Worm (Caenorhabditis elegans) whole organism, L2 larva: ENCODE data around the gene C17C3.9.
A peak's percentile ranks its signal among the peaks of the same experiment; 100 is the strongest.

Experiments used
- C34F6.9 ChIP-seq: fragments of 150-350 bp; optimal IDR thresholded peaks from 2 replicates; lab custom pipeline; 2014; ENCODE audit warnings: missing biosample characterization, missing genetic modification characterization
- F13H6.1 ChIP-seq: sonication (generic microtip); optimal IDR thresholded peaks from 2 replicates; lab custom pipeline; 2016; ENCODE audit warnings: missing genetic modification characterization, missing compliant biosample characterization
- R02D3.7 ChIP-seq: fragments of 150-350 bp; optimal IDR thresholded peaks from 2 replicates; lab custom pipeline; 2014; ENCODE audit warnings: missing biosample characterization, missing genetic modification characterization
- Y55F3AM.14 ChIP-seq: fragments of 200-800 bp; sonication (Bioruptor generic); optimal IDR thresholded peaks from 2 replicates; lab custom pipeline; 2018; ENCODE audit warnings: mild to moderate bottlenecking, missing genetic modification characterization, missing compliant biosample characterization
- ZK546.5 ChIP-seq: sonication (generic microtip); optimal IDR thresholded peaks from 2 replicates; lab custom pipeline; 2017; ENCODE audit warnings: missing biosample characterization, missing genetic modification characterization
- alr-1 ChIP-seq: fragments of 150-350 bp; optimal IDR thresholded peaks from 2 replicates; lab custom pipeline; 2014; ENCODE audit warnings: missing biosample characterization, missing genetic modification characterization
- aly-2 ChIP-seq: fragments of 150-350 bp; optimal IDR thresholded peaks from 2 replicates; lab custom pipeline; 2014; ENCODE audit warnings: missing biosample characterization, missing genetic modification characterization
- ama-1 ChIP-seq: fragments of 150-350 bp; optimal IDR thresholded peaks from 2 replicates; lab custom pipeline; 2018; ENCODE audit warnings: inconsistent platforms
- blmp-1 ChIP-seq: sonication (generic microtip); optimal IDR thresholded peaks from 2 replicates; lab custom pipeline; 2017; ENCODE audit warnings: missing genetic modification characterization, mild to moderate bottlenecking, missing compliant biosample characterization, antibody characterized with exemption, moderate library complexity; ENCODE audit not compliant: insufficient read depth
- ceh-16 ChIP-seq: fragments of 150-350 bp; optimal IDR thresholded peaks from 2 replicates; lab custom pipeline; 2014; ENCODE audit warnings: missing biosample characterization, missing genetic modification characterization
- ceh-82 ChIP-seq: fragments of 150-350 bp; optimal IDR thresholded peaks from 2 replicates; lab custom pipeline; 2014; ENCODE audit warnings: missing biosample characterization, missing genetic modification characterization
- crh-2 ChIP-seq: sonication (generic microtip); optimal IDR thresholded peaks from 2 replicates; lab custom pipeline; 2017; ENCODE audit warnings: missing biosample characterization, missing genetic modification characterization
- dmd-4 ChIP-seq: sonication (generic microtip); optimal IDR thresholded peaks from 2 replicates; lab custom pipeline; 2017; ENCODE audit warnings: missing biosample characterization, missing genetic modification characterization
- egl-27 ChIP-seq: sonication (generic microtip); optimal IDR thresholded peaks from 3 replicates; lab custom pipeline; 2017; ENCODE audit warnings: missing biosample characterization, missing genetic modification reagents, missing genetic modification characterization
- elt-1 ChIP-seq: fragments of 150-350 bp; optimal IDR thresholded peaks from 2 replicates; lab custom pipeline; 2014; ENCODE audit warnings: missing biosample characterization, missing genetic modification characterization
- elt-3 ChIP-seq: sonication (generic microtip); optimal IDR thresholded peaks from 2 replicates; lab custom pipeline; 2017; ENCODE audit warnings: missing biosample characterization, missing genetic modification characterization
- fos-1 ChIP-seq: fragments of 150-350 bp; optimal IDR thresholded peaks from 2 replicates; lab custom pipeline; 2014; ENCODE audit warnings: missing biosample characterization, missing genetic modification characterization
- gmeb-1 ChIP-seq: fragments of 150-350 bp; optimal IDR thresholded peaks from 2 replicates; lab custom pipeline; 2014; ENCODE audit warnings: missing biosample characterization, missing genetic modification characterization
- lin-11 ChIP-seq: fragments of 150-350 bp; sonication (generic microtip); optimal IDR thresholded peaks from 2 replicates; lab custom pipeline; 2014; ENCODE audit warnings: missing biosample characterization, missing genetic modification characterization, inconsistent platforms, mixed read lengths
- lin-13 ChIP-seq: fragments of 150-350 bp; optimal IDR thresholded peaks from 2 replicates; lab custom pipeline; 2014; ENCODE audit warnings: missing biosample characterization, missing genetic modification reagents, missing genetic modification characterization
- lin-39 ChIP-seq: fragments of 150-350 bp; optimal IDR thresholded peaks from 2 replicates; lab custom pipeline; 2014; ENCODE audit warnings: missing biosample characterization, missing genetic modification reagents, missing genetic modification characterization
- lsy-2 ChIP-seq, 2 experiments: fragments of 150-350 bp in 1 of 2; sonication (generic microtip) in 1 of 2; optimal IDR thresholded peaks; 2 replicates each; lab custom pipeline; 2014 to 2017; ENCODE audit warnings: missing biosample characterization in 2 of 2, missing genetic modification characterization in 2 of 2
- mab-5 ChIP-seq: fragments of 150-350 bp; optimal IDR thresholded peaks from 2 replicates; lab custom pipeline; 2014; ENCODE audit warnings: missing biosample characterization, missing genetic modification characterization
- mbf-1 ChIP-seq: sonication (generic microtip); optimal IDR thresholded peaks from 2 replicates; lab custom pipeline; 2017; ENCODE audit warnings: missing biosample characterization, missing genetic modification characterization
- mdl-1 ChIP-seq, 2 experiments: fragments of 150-350 bp in 1 of 2; sonication (generic microtip) in 1 of 2; optimal IDR thresholded peaks; 2 replicates each; lab custom pipeline; 2017; ENCODE audit warnings: missing biosample characterization in 2 of 2, missing genetic modification characterization in 2 of 2
- nhr-10 ChIP-seq: sonication (generic microtip); optimal IDR thresholded peaks from 2 replicates; lab custom pipeline; 2017; ENCODE audit warnings: missing biosample characterization, missing genetic modification characterization
- nhr-11 ChIP-seq: fragments of 150-350 bp; optimal IDR thresholded peaks from 2 replicates; lab custom pipeline; 2014; ENCODE audit warnings: missing biosample characterization, missing genetic modification characterization
- nhr-12 ChIP-seq: fragments of 150-350 bp; optimal IDR thresholded peaks from 2 replicates; lab custom pipeline; 2014; ENCODE audit warnings: missing biosample characterization, missing genetic modification characterization
- nhr-129 ChIP-seq: fragments of 150-350 bp; optimal IDR thresholded peaks from 2 replicates; lab custom pipeline; 2014; ENCODE audit warnings: missing biosample characterization, missing genetic modification characterization
- nhr-21 ChIP-seq: fragments of 150-350 bp; optimal IDR thresholded peaks from 2 replicates; lab custom pipeline; 2014; ENCODE audit warnings: missing biosample characterization, missing genetic modification characterization
- nhr-23 ChIP-seq: fragments of 150-350 bp; optimal IDR thresholded peaks from 2 replicates; lab custom pipeline; 2014; ENCODE audit warnings: missing biosample characterization, missing genetic modification reagents, missing genetic modification characterization
- nhr-237 ChIP-seq: fragments of 150-350 bp; optimal IDR thresholded peaks from 2 replicates; lab custom pipeline; 2014; ENCODE audit warnings: missing biosample characterization, missing genetic modification characterization
- nhr-25 ChIP-seq: fragments of 150-350 bp; sonication (generic microtip); optimal IDR thresholded peaks from 3 replicates; lab custom pipeline; 2014; ENCODE audit warnings: missing biosample characterization, missing genetic modification characterization
- nhr-6 ChIP-seq: fragments of 150-350 bp; optimal IDR thresholded peaks from 2 replicates; lab custom pipeline; 2014; ENCODE audit warnings: missing biosample characterization, missing genetic modification characterization
- nhr-77 ChIP-seq: fragments of 150-350 bp; optimal IDR thresholded peaks from 2 replicates; lab custom pipeline; 2014; ENCODE audit warnings: missing biosample characterization, missing genetic modification characterization
- peb-1 ChIP-seq: fragments of 150-350 bp; optimal IDR thresholded peaks from 2 replicates; lab custom pipeline; 2014; ENCODE audit warnings: missing biosample characterization, missing genetic modification characterization
- sem-4 ChIP-seq: fragments of 150-350 bp; optimal IDR thresholded peaks from 2 replicates; lab custom pipeline; 2014; ENCODE audit warnings: missing biosample characterization, missing genetic modification reagents, missing genetic modification characterization
- skn-1 ChIP-seq: sonication (generic microtip); optimal IDR thresholded peaks from 2 replicates; lab custom pipeline; 2017; ENCODE audit warnings: missing biosample characterization, missing genetic modification characterization
- sma-3 ChIP-seq: sonication (generic microtip); optimal IDR thresholded peaks from 2 replicates; lab custom pipeline; 2016; ENCODE audit warnings: missing genetic modification reagents, missing genetic modification characterization, missing compliant biosample characterization
- sma-9 ChIP-seq, 2 experiments: fragments of 150-350 bp in 1 of 2; sonication (generic microtip) in 1 of 2; optimal IDR thresholded peaks; 2 replicates each; lab custom pipeline; 2014 to 2016; ENCODE audit warnings: missing genetic modification characterization in 2 of 2, mild to moderate bottlenecking in 1 of 2, missing biosample characterization in 1 of 2, missing compliant biosample characterization in 1 of 2, missing genetic modification reagents in 1 of 2, moderate library complexity in 1 of 2
- snpc-4 ChIP-seq: fragments of 150-350 bp; optimal IDR thresholded peaks from 2 replicates; lab custom pipeline; 2014; ENCODE audit warnings: missing biosample characterization, missing genetic modification characterization
- unc-39 ChIP-seq: fragments of 150-350 bp; optimal IDR thresholded peaks from 2 replicates; lab custom pipeline; 2014; ENCODE audit warnings: missing biosample characterization, missing genetic modification characterization
- unc-55 ChIP-seq: fragments of 150-350 bp; sonication (generic microtip); optimal IDR thresholded peaks from 3 replicates; lab custom pipeline; 2014; ENCODE audit warnings: missing biosample characterization, missing genetic modification reagents, missing genetic modification characterization
- unc-62 ChIP-seq: fragments of 150-350 bp; optimal IDR thresholded peaks from 2 replicates; lab custom pipeline; 2014; ENCODE audit warnings: missing biosample characterization, missing genetic modification reagents, missing genetic modification characterization
- zag-1 ChIP-seq: fragments of 150-350 bp; optimal IDR thresholded peaks from 2 replicates; lab custom pipeline; 2014; ENCODE audit warnings: missing biosample characterization, missing genetic modification characterization
- ztf-1 ChIP-seq: fragments of 200-800 bp; sonication (Bioruptor generic); conservative IDR thresholded peaks from 2 replicates; pipeline ENCODE4 v1.3.6; 2022; ENCODE audit warnings: missing genetic modification characterization, missing compliant biosample characterization
- ztf-11 ChIP-seq: sonication (generic microtip); optimal IDR thresholded peaks from 2 replicates; lab custom pipeline; 2017; ENCODE audit warnings: missing biosample characterization, missing genetic modification characterization
- ztf-4 ChIP-seq: fragments of 150-350 bp; optimal IDR thresholded peaks from 2 replicates; lab custom pipeline; 2014; ENCODE audit warnings: missing biosample characterization, missing genetic modification characterization

Gene C17C3.9

ce11 chrII:5543476-5544144, 11.5 kb upstream of the C17C3.9 start:
- TF ChIP-seq nhr-12 = peak; percentile 74
- no peak for TF ChIP-seq elt-3
- TF ChIP-seq mdl-1 (tag; optimal IDR thresholded peaks at IDR 0.05; lab: Kevin White, UChicago) = peak; percentile 88 to 92
- peak; percentile 98 for TF ChIP-seq nhr-6 (tag; lab: Kevin White, UChicago)
- TF ChIP-seq nhr-11 = peak; percentile 81
- peak; percentile 61 for TF ChIP-seq mbf-1 (tag; lab: Kevin White, UChicago)
- TF ChIP-seq mab-5 (tag; lab: Kevin White, UChicago) = peak; percentile 96
- peak; percentile 98 for TF ChIP-seq lin-11 (tag; lab: Kevin White, UChicago)
- peak; percentile 87 for TF ChIP-seq ceh-82 (tag; lab: Kevin White, UChicago)
- peak; percentile 62 for TF ChIP-seq ztf-11 (tag; lab: Kevin White, UChicago)
- TF ChIP-seq gmeb-1 (tag; lab: Kevin White, UChicago) = peak; percentile 95
- peak; percentile 58 for TF ChIP-seq ZK546.5 (tag; lab: Kevin White, UChicago)
- no peak for TF ChIP-seq elt-1 (tag; lab: Kevin White, UChicago)
- peak; percentile 99 for TF ChIP-seq ztf-4 (tag; lab: Kevin White, UChicago)
- TF ChIP-seq ceh-16 = peak; percentile 93
- peak; percentile 99 for TF ChIP-seq unc-55 (GFP tag; lab: Kevin White, UChicago)
- peak; percentile 97 for TF ChIP-seq nhr-25 (tag; lab: Kevin White, UChicago)
- TF ChIP-seq nhr-129 = peak; percentile 99
- peak; percentile 98 for TF ChIP-seq sem-4
- TF ChIP-seq Y55F3AM.14 (GFP tag; lab: Kevin White, UChicago) = peak; percentile 95
- peak; percentile 88 for TF ChIP-seq nhr-237 (tag; lab: Kevin White, UChicago)
- peak; percentile 99 for TF ChIP-seq crh-2 (tag; lab: Kevin White, UChicago)
- TF ChIP-seq nhr-10 (tag; lab: Kevin White, UChicago) = peak; percentile 95
- peak; percentile 94 to 97 for TF ChIP-seq lsy-2 (tag; optimal IDR thresholded peaks at IDR 0.05; lab: Kevin White, UChicago)
- peak; percentile 92 for TF ChIP-seq skn-1
- TF ChIP-seq sma-3 (GFP tag; lab: Kevin White, UChicago) = peak; percentile 98
- peak; percentile 80 for TF ChIP-seq R02D3.7 (tag; lab: Kevin White, UChicago)
- TF ChIP-seq ztf-1 = no peak
- TF ChIP-seq dmd-4 (tag; lab: Kevin White, UChicago) = peak; percentile 71
- peak; percentile 86 for TF ChIP-seq unc-62 (GFP tag; lab: Kevin White, UChicago)
- TF ChIP-seq egl-27 = peak; percentile 99
- TF ChIP-seq blmp-1 = peak; percentile 90
- peak; percentile 99 for TF ChIP-seq nhr-21 (tag; lab: Kevin White, UChicago)
- no peak for TF ChIP-seq nhr-23 (tag; lab: Kevin White, UChicago)
- TF ChIP-seq sma-9 (GFP tag; optimal IDR thresholded peaks at IDR 0.05; lab: Kevin White, UChicago) = peak; percentile 99
- TF ChIP-seq sma-9 (tag; optimal IDR thresholded peaks at IDR 0.05; lab: Kevin White, UChicago) = peak; percentile 73
- TF ChIP-seq peb-1 (tag; lab: Kevin White, UChicago) = peak; percentile 59
- TF ChIP-seq snpc-4 = peak; percentile 100
- peak; percentile 65 for TF ChIP-seq nhr-77 (tag; lab: Kevin White, UChicago)
- peak; percentile 99 for TF ChIP-seq C34F6.9 (tag; lab: Kevin White, UChicago)
- TF ChIP-seq zag-1 = peak; percentile 98
- peak; percentile 98 for TF ChIP-seq F13H6.1 (tag; lab: Kevin White, UChicago)
- peak; percentile 98 for TF ChIP-seq fos-1 (tag; lab: Kevin White, UChicago)
- TF ChIP-seq unc-39 (tag; lab: Kevin White, UChicago) = peak; percentile 76
- TF ChIP-seq aly-2 (tag; lab: Kevin White, UChicago) = peak; percentile 100
- TF ChIP-seq lin-13 (GFP tag; lab: Kevin White, UChicago) = peak; percentile 98
- no peak for TF ChIP-seq alr-1
- peak; percentile 100 for TF ChIP-seq ama-1 (lab: Kevin White, UChicago)
- peak; percentile 91 for TF ChIP-seq lin-39 (tag; lab: Kevin White, UChicago)
